Fruit fly (Drosophila melanogaster): Measurements from ENCODE around the gene RhoGAP18B.
A peak's percentile ranks its signal among the peaks of the same experiment; 100 is the strongest.

The RhoGAP18B gene

dm6 chrX:19193336-19193735 lies 26.5 kb upstream of the RhoGAP18B start, which contains the start of the genes CG7914 and CG14194:
CG7914 (minus strand) TSS chrX:19193448.
CG14194 (plus strand) TSS chrX:19193555.
- no peak for TF ChIP-seq Hr96 (GFP tag; optimal IDR thresholded peaks at IDR 0.05)
- TF ChIP-seq CG7101 (tag; optimal IDR thresholded peaks at IDR 0.05), result peak; percentile 16
- peak; percentile 17 for TF ChIP-seq bab1 (GFP tag; optimal IDR thresholded peaks at IDR 0.05)
- TF ChIP-seq tj (GFP tag; optimal IDR thresholded peaks at IDR 0.05), result peak; percentile 1
- no peak for TF ChIP-seq CG12768 (GFP tag; optimal IDR thresholded peaks at IDR 0.05)

- TF ChIP-seq CG14711 (tag; optimal IDR thresholded peaks at IDR 0.05) (no peak), bab1 (GFP tag; optimal IDR thresholded peaks at IDR 0.05) (no peak), ovo (GFP tag; optimal IDR thresholded peaks at IDR 0.05) (no peak)
These were observed 24.7 kb upstream of the RhoGAP18B start for dm6 chrX:19191597-19191996.

- TF ChIP-seq bab1 (GFP tag; optimal IDR thresholded peaks at IDR 0.05) (no peak), CG33017 (tag; optimal IDR thresholded peaks at IDR 0.05) (no peak), CG12768 (GFP tag; optimal IDR thresholded peaks at IDR 0.05) (no peak), CG7045 (GFP tag; optimal IDR thresholded peaks at IDR 0.05) (no peak), cic (GFP tag; optimal IDR thresholded peaks at IDR 0.05) (no peak), tj (GFP tag; optimal IDR thresholded peaks at IDR 0.05) (no peak), Crg-1 (GFP tag; optimal IDR thresholded peaks at IDR 0.05) (no peak), ovo (GFP tag; optimal IDR thresholded peaks at IDR 0.05) (no peak), CG14711 (tag; optimal IDR thresholded peaks at IDR 0.05) (no peak), toe (GFP tag; optimal IDR thresholded peaks at IDR 0.05) (no peak), Mnt (GFP tag; optimal IDR thresholded peaks at IDR 0.05) (no peak), cnc (optimal IDR thresholded peaks at IDR 0.05) (no peak), Clk (GFP tag; optimal IDR thresholded peaks at IDR 0.05) (no peak), kay (GFP tag; ENCODE audit: borderline replicate concordance) (no peak), CG11617 (GFP tag; optimal IDR thresholded peaks at IDR 0.05) (no peak), Hr96 (GFP tag; optimal IDR thresholded peaks at IDR 0.05) (no peak), CG1620 (GFP tag; optimal IDR thresholded peaks at IDR 0.05) (no peak), pad (GFP tag; optimal IDR thresholded peaks at IDR 0.05) (no peak), CG5204 (GFP tag; optimal IDR thresholded peaks at IDR 0.05) (no peak)
These were observed 24.2 kb upstream of the RhoGAP18B start for dm6 chrX:19191050-19191449.

- no peak for TF ChIP-seq CG12768 (GFP tag; optimal IDR thresholded peaks at IDR 0.05)
- no peak for TF ChIP-seq toe (GFP tag; optimal IDR thresholded peaks at IDR 0.05)
- TF ChIP-seq CG11617 (GFP tag; optimal IDR thresholded peaks at IDR 0.05), result peak; percentile 11
These were observed 23.0 kb upstream of the RhoGAP18B start, which contains the start of gene HP1D3csd for dm6 chrX:19189903-19190302. HP1D3csd (plus strand) TSS chrX:19190214.

dm6 chrX:19187624-19188085 lies 20.8 kb upstream of the RhoGAP18B start, which contains the start of gene Mec2:
Mec2 (plus strand) TSS chrX:19188035.
- no peak for TF ChIP-seq cnc (optimal IDR thresholded peaks at IDR 0.05)
- TF ChIP-seq CG11617 (GFP tag; optimal IDR thresholded peaks at IDR 0.05), result peak; percentile 69
- TF ChIP-seq CG12768 (GFP tag; optimal IDR thresholded peaks at IDR 0.05), result no peak
- TF ChIP-seq ovo (GFP tag; optimal IDR thresholded peaks at IDR 0.05), result peak; percentile 16
- no peak for TF ChIP-seq CG7045 (GFP tag; optimal IDR thresholded peaks at IDR 0.05)
- peak; percentile 2 for TF ChIP-seq cic (GFP tag; optimal IDR thresholded peaks at IDR 0.05)
- TF ChIP-seq Hr96 (GFP tag; optimal IDR thresholded peaks at IDR 0.05), result peak; percentile 65
- TF ChIP-seq CG5204 (GFP tag; optimal IDR thresholded peaks at IDR 0.05), result no peak
- TF ChIP-seq toe (GFP tag; optimal IDR thresholded peaks at IDR 0.05), result peak; percentile 6
- peak; percentile 27 for TF ChIP-seq CG14711 (tag; optimal IDR thresholded peaks at IDR 0.05)
- peak; percentile 68 for TF ChIP-seq bab1 (GFP tag; optimal IDR thresholded peaks at IDR 0.05)
- peak; percentile 60 for TF ChIP-seq tj (GFP tag; optimal IDR thresholded peaks at IDR 0.05)
- TF ChIP-seq CG7101 (tag; optimal IDR thresholded peaks at IDR 0.05), result peak; percentile 73
- TF ChIP-seq CG1620 (GFP tag; optimal IDR thresholded peaks at IDR 0.05), result peak; percentile 38
- TF ChIP-seq Crg-1 (GFP tag; optimal IDR thresholded peaks at IDR 0.05), result peak; percentile 60
- TF ChIP-seq pad (GFP tag; optimal IDR thresholded peaks at IDR 0.05), result peak; percentile 10
- TF ChIP-seq CG33017 (tag; optimal IDR thresholded peaks at IDR 0.05), result peak; percentile 76
- TF ChIP-seq Mnt (GFP tag; optimal IDR thresholded peaks at IDR 0.05), result peak; percentile 63
- no peak for TF ChIP-seq kay (GFP tag; ENCODE audit: borderline replicate concordance)
- no peak for TF ChIP-seq Clk (GFP tag; optimal IDR thresholded peaks at IDR 0.05)

dm6 chrX:19183121-19183520 lies 16.2 kb upstream of the RhoGAP18B start, which contains the start of gene CG33253:
CG33253 (plus strand) TSS chrX:19183421.
- TF ChIP-seq CG5204 (GFP tag; optimal IDR thresholded peaks at IDR 0.05), result no peak
- TF ChIP-seq tj (GFP tag; optimal IDR thresholded peaks at IDR 0.05), result no peak
- no peak for TF ChIP-seq toe (GFP tag; optimal IDR thresholded peaks at IDR 0.05)
- no peak for TF ChIP-seq CG33017 (tag; optimal IDR thresholded peaks at IDR 0.05)
- TF ChIP-seq Clk (GFP tag; optimal IDR thresholded peaks at IDR 0.05), result no peak
- no peak for TF ChIP-seq CG11617 (GFP tag; optimal IDR thresholded peaks at IDR 0.05)
- no peak for TF ChIP-seq Hr96 (GFP tag; optimal IDR thresholded peaks at IDR 0.05)
- TF ChIP-seq cic (GFP tag; optimal IDR thresholded peaks at IDR 0.05), result no peak
- no peak for TF ChIP-seq CG7101 (tag; optimal IDR thresholded peaks at IDR 0.05)
- TF ChIP-seq kay (GFP tag; ENCODE audit: borderline replicate concordance), result no peak
- TF ChIP-seq Mnt (GFP tag; optimal IDR thresholded peaks at IDR 0.05), result no peak
- no peak for TF ChIP-seq CG14711 (tag; optimal IDR thresholded peaks at IDR 0.05)
- TF ChIP-seq CG1620 (GFP tag; optimal IDR thresholded peaks at IDR 0.05), result no peak
- TF ChIP-seq cnc (optimal IDR thresholded peaks at IDR 0.05), result no peak
- TF ChIP-seq pad (GFP tag; optimal IDR thresholded peaks at IDR 0.05), result no peak
- TF ChIP-seq ovo (GFP tag; optimal IDR thresholded peaks at IDR 0.05), result no peak
- TF ChIP-seq CG7045 (GFP tag; optimal IDR thresholded peaks at IDR 0.05), result no peak
- TF ChIP-seq bab1 (GFP tag; optimal IDR thresholded peaks at IDR 0.05), result no peak
- TF ChIP-seq CG12768 (GFP tag; optimal IDR thresholded peaks at IDR 0.05), result no peak
- TF ChIP-seq Crg-1 (GFP tag; optimal IDR thresholded peaks at IDR 0.05), result no peak
